Fruit fly (Drosophila melanogaster): ENCODE data around the gene RIOK1.

RIOK1 gene

DNA sequence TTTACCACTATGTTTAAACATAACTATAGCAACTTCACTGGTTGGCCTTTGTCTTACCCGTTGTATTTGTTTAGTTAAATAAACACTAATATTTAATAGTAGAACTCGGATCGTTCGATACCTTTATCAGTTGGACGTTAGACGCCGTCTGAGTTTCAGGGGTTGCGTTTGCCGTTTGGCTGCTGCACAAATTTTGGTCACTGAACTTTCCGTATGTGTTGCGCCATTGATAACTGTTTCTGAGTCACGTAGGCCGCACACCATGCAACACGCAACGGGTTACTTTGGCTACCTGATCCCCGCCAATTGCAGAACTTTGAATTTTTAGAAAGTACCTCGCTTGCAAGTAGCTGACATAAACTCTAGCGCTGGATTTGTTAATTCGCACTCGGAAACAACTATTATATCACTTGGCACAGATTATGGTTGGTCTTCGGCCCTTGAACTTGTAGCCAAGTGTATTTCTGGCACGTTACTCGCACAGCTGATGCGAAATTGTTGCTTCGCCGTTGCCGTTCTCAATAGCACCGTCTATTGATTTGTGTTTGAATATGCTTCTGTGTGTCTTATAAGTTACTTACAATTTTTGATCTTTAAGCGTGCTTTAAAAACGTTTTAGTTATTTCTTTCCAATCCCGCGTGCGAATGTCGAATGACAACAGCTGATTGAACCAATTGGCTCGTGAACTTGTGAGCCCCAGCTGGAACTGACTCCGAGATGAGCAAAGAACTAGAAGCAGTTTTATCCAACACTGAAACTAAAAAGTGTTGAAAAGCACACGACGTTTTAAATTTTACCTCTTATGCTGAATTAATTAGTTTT, 48.2 kb upstream of the RIOK1 start, which contains the start of gene Dph1 (continued):
- peak; percentile 48; the same call in 1 of the 3 replicates for TF ChIP-seq Dbx (GFP tag; IDR thresholded peaks at IDR 0.05)
- TF ChIP-seq CG11456 (GFP tag; IDR thresholded peaks at IDR 0.05): no peak; the same call in 1 of the 3 replicates
- peak; percentile 46; the same call in 1 of the 3 replicates for TF ChIP-seq Opbp (GFP tag; IDR thresholded peaks at IDR 0.05; ENCODE audit: partially characterized antibody)
- peak; percentile 67 for TF ChIP-seq CG10431 (GFP tag; optimal IDR thresholded peaks at IDR 0.05)
- peak; percentile 87 for TF ChIP-seq caup (GFP tag; optimal IDR thresholded peaks at IDR 0.05; ENCODE audit: severe bottlenecking)
- TF ChIP-seq CG3407 (GFP tag; optimal IDR thresholded peaks at IDR 0.05): peak; percentile 62
- TF ChIP-seq nerfin-1 (tag; optimal IDR thresholded peaks at IDR 0.05): peak; percentile 71
- TF ChIP-seq CG6689 (GFP tag; IDR thresholded peaks at IDR 0.05): peak; percentile 82; the same call in 1 of the 2 replicates
- peak; percentile 48; the same call in 1 of the 2 replicates for TF ChIP-seq CG10321 (GFP tag; IDR thresholded peaks at IDR 0.05)
- TF ChIP-seq bbx (GFP tag; IDR thresholded peaks at IDR 0.05; ENCODE audit: partially characterized antibody): peak; percentile 57
- TF ChIP-seq jing (GFP tag; optimal IDR thresholded peaks at IDR 0.05): peak; percentile 75
- no peak for TF ChIP-seq Tbp (GFP tag; optimal IDR thresholded peaks at IDR 0.05)
- peak; percentile 30 for TF ChIP-seq CG3065 (GFP tag; optimal IDR thresholded peaks at IDR 0.05)
- TF ChIP-seq CG13123 (GFP tag; optimal IDR thresholded peaks at IDR 0.05): peak; percentile 16
- peak; percentile 81 for TF ChIP-seq sd (tag; optimal IDR thresholded peaks at IDR 0.05)
- TF ChIP-seq CG15514 (GFP tag; optimal IDR thresholded peaks at IDR 0.05): peak; percentile 100
- TF ChIP-seq Fer3 (tag; optimal IDR thresholded peaks at IDR 0.05): peak; percentile 77
- TF ChIP-seq row (GFP tag; IDR thresholded peaks at IDR 0.05): peak; percentile 85
- TF ChIP-seq Dp (GFP tag; optimal IDR thresholded peaks at IDR 0.05): peak; percentile 86
- peak; percentile 83 for TF ChIP-seq tx (GFP tag; optimal IDR thresholded peaks at IDR 0.05)
- TF ChIP-seq sob (GFP tag; IDR thresholded peaks at IDR 0.05): peak; percentile 57
- peak; percentile 59 for TF ChIP-seq CG7987 (GFP tag; optimal IDR thresholded peaks at IDR 0.05)
- TF ChIP-seq Bdp1 (GFP tag; optimal IDR thresholded peaks at IDR 0.05): peak; percentile 75
- peak; percentile 61 for TF ChIP-seq Nf-YA (GFP tag; IDR thresholded peaks at IDR 0.05)
- TF ChIP-seq Usf (GFP tag; optimal IDR thresholded peaks at IDR 0.05): peak; percentile 63
- peak; percentile 97 for TF ChIP-seq CG2889 (GFP tag; IDR thresholded peaks at IDR 0.05)
- peak; percentile 88 for TF ChIP-seq dysf (GFP tag; IDR thresholded peaks at IDR 0.05)
- peak; percentile 88 for TF ChIP-seq btn (GFP tag; optimal IDR thresholded peaks at IDR 0.05)
- TF ChIP-seq CG12769 (tag; optimal IDR thresholded peaks at IDR 0.05): peak; percentile 90
- peak; percentile 85 for TF ChIP-seq Awh (GFP tag; IDR thresholded peaks at IDR 0.05)
- TF ChIP-seq Ada2b (GFP tag; IDR thresholded peaks at IDR 0.05): peak; percentile 85
- peak; percentile 50 to 87 for TF ChIP-seq Hr51 (GFP tag; optimal IDR thresholded peaks at IDR 0.05)
- peak; percentile 81 for TF ChIP-seq chn (GFP tag; optimal IDR thresholded peaks at IDR 0.05)
- TF ChIP-seq Rfx (GFP tag; IDR thresholded peaks at IDR 0.05): peak; percentile 83
- TF ChIP-seq Six4 (GFP tag; optimal IDR thresholded peaks at IDR 0.05): peak; percentile 92
- TF ChIP-seq CG7271 (tag; optimal IDR thresholded peaks at IDR 0.05): peak; percentile 50
- TF ChIP-seq gce (GFP tag; IDR thresholded peaks at IDR 0.05): peak; percentile 87
- TF ChIP-seq Adf1 (GFP tag; IDR thresholded peaks at IDR 0.05): peak; percentile 36; the same call in 1 of the 2 replicates
- TF ChIP-seq CG18599 (GFP tag; optimal IDR thresholded peaks at IDR 0.05): peak; percentile 87
- no peak for TF ChIP-seq CkIIα-i1 (GFP tag; IDR thresholded peaks at IDR 0.05)
- peak; percentile 74 for TF ChIP-seq CG31365 (tag; optimal IDR thresholded peaks at IDR 0.05)
- TF ChIP-seq E2f1 (GFP tag; IDR thresholded peaks at IDR 0.05): peak; percentile 85; the same call in 1 of the 2 replicates
- peak; percentile 81 for TF ChIP-seq CG10366 (GFP tag; IDR thresholded peaks at IDR 0.05)
- peak; percentile 78 for TF ChIP-seq B-H1 (GFP tag; IDR thresholded peaks at IDR 0.05)
- TF ChIP-seq unpg (GFP tag; optimal IDR thresholded peaks at IDR 0.05): peak; percentile 89
- TF ChIP-seq D (optimal IDR thresholded peaks at IDR 0.05): no peak
- TF ChIP-seq D (GFP tag; optimal IDR thresholded peaks at IDR 0.05): peak; percentile 81
- TF ChIP-seq dmrt11E (tag; optimal IDR thresholded peaks at IDR 0.05): peak; percentile 83
- TF ChIP-seq CG30020 (tag; optimal IDR thresholded peaks at IDR 0.05): peak; percentile 22
